Worm (Caenorhabditis elegans) whole organism, late embryonic: ENCODE results near the gene pks-1.

Experiments
- C08G9.2 ChIP-seq: sonication (generic microtip); optimal IDR thresholded peaks from 2 replicates; lab custom pipeline; 2016; ENCODE audit warnings: mild to moderate bottlenecking, missing genetic modification characterization, moderate library complexity, missing compliant biosample characterization
- K09A11.1 ChIP-seq: sonication (generic microtip); optimal IDR thresholded peaks from 2 replicates; lab custom pipeline; 2017; ENCODE audit warnings: antibody characterized with exemption, mild to moderate bottlenecking, missing genetic modification characterization, missing compliant biosample characterization; ENCODE audit not compliant: insufficient read depth
- Y22D7AL.16 ChIP-seq: sonication (generic microtip); optimal IDR thresholded peaks from 2 replicates; lab custom pipeline; 2016; ENCODE audit warnings: missing genetic modification characterization, missing compliant biosample characterization
- ama-1 ChIP-seq: fragments of 150-350 bp; optimal IDR thresholded peaks from 2 replicates; lab custom pipeline; 2014
- ceh-14 ChIP-seq: sonication (generic microtip); optimal IDR thresholded peaks from 2 replicates; lab custom pipeline; 2016; ENCODE audit warnings: missing genotype, missing genetic modification characterization, missing compliant biosample characterization
- ceh-18 ChIP-seq: sonication (generic microtip); optimal IDR thresholded peaks from 2 replicates; lab custom pipeline; 2016; ENCODE audit warnings: missing genetic modification characterization, missing compliant biosample characterization
- ceh-19 ChIP-seq: fragments of 200-800 bp; sonication (Bioruptor generic); optimal IDR thresholded peaks from 2 replicates; lab custom pipeline; 2018; ENCODE audit warnings: mild to moderate bottlenecking, missing genetic modification characterization, missing compliant biosample characterization
- ceh-2 ChIP-seq: sonication (generic microtip); optimal IDR thresholded peaks from 2 replicates; lab custom pipeline; 2016; ENCODE audit warnings: missing genotype, missing genetic modification characterization, missing compliant biosample characterization
- ceh-22 ChIP-seq: sonication (generic microtip); optimal IDR thresholded peaks from 2 replicates; lab custom pipeline; 2017; ENCODE audit warnings: missing biosample characterization, missing genetic modification characterization
- ceh-24 ChIP-seq: sonication (generic microtip); optimal IDR thresholded peaks from 2 replicates; lab custom pipeline; 2016; ENCODE audit warnings: mild to moderate bottlenecking, missing genetic modification characterization, missing compliant biosample characterization
- ceh-31 ChIP-seq: sonication (generic microtip); optimal IDR thresholded peaks from 2 replicates; lab custom pipeline; 2016; ENCODE audit warnings: missing genetic modification characterization, missing compliant biosample characterization
- ceh-34 ChIP-seq: sonication (generic microtip); optimal IDR thresholded peaks from 2 replicates; lab custom pipeline; 2016; ENCODE audit warnings: mild to moderate bottlenecking, missing genetic modification characterization, missing compliant biosample characterization
- ceh-45 ChIP-seq: fragments of 200-800 bp; sonication (Bioruptor generic); IDR thresholded peaks from 2 replicates; pipeline ENCODE4 v1.3.6; 2022; ENCODE audit warnings: missing genetic modification reagents, missing genetic modification characterization, missing compliant biosample characterization
- ceh-6 ChIP-seq: fragments of 200-800 bp; sonication (Bioruptor generic); optimal IDR thresholded peaks from 2 replicates; lab custom pipeline; 2018; ENCODE audit warnings: mild to moderate bottlenecking, missing genetic modification characterization, missing compliant biosample characterization
- ceh-9 ChIP-seq: sonication (generic microtip); optimal IDR thresholded peaks from 2 replicates; lab custom pipeline; 2016; ENCODE audit warnings: mild to moderate bottlenecking, missing genetic modification characterization, inconsistent platforms, missing compliant biosample characterization
- che-1 ChIP-seq: sonication (generic microtip); optimal IDR thresholded peaks from 2 replicates; lab custom pipeline; 2016; ENCODE audit warnings: mild to moderate bottlenecking, missing genetic modification characterization, missing compliant biosample characterization
- elt-2 ChIP-seq: sonication (generic microtip); optimal IDR thresholded peaks from 2 replicates; lab custom pipeline; 2016; ENCODE audit warnings: missing genetic modification reagents, missing genetic modification characterization, missing compliant biosample characterization
- eyg-1 ChIP-seq: sonication (generic microtip); optimal IDR thresholded peaks from 2 replicates; lab custom pipeline; 2016; ENCODE audit warnings: missing genotype, missing genetic modification characterization, missing compliant biosample characterization
- fax-1 ChIP-seq: sonication (generic microtip); optimal IDR thresholded peaks from 2 replicates; lab custom pipeline; 2016; ENCODE audit warnings: missing genotype, missing genetic modification characterization, missing compliant biosample characterization
- fkh-6 ChIP-seq: sonication (generic microtip); optimal IDR thresholded peaks from 2 replicates; lab custom pipeline; 2016; ENCODE audit warnings: missing genetic modification characterization, missing compliant biosample characterization
- hlh-13 ChIP-seq: fragments of 200-800 bp; sonication (Bioruptor generic); optimal IDR thresholded peaks from 2 replicates; lab custom pipeline; 2018; ENCODE audit warnings: mild to moderate bottlenecking, missing genetic modification characterization, missing compliant biosample characterization
- hlh-30 ChIP-seq: sonication (generic microtip); optimal IDR thresholded peaks from 2 replicates; lab custom pipeline; 2017; ENCODE audit warnings: antibody characterized with exemption, missing genetic modification characterization, missing compliant biosample characterization; ENCODE audit not compliant: insufficient read depth
- hlh-6 ChIP-seq: sonication (generic microtip); optimal IDR thresholded peaks from 2 replicates; lab custom pipeline; 2016; ENCODE audit warnings: missing genotype, missing genetic modification characterization, missing compliant biosample characterization
- lim-6 ChIP-seq: sonication (generic microtip); optimal IDR thresholded peaks from 2 replicates; lab custom pipeline; 2016; ENCODE audit warnings: missing genetic modification characterization, missing compliant biosample characterization
- madf-2 ChIP-seq: sonication (generic microtip); optimal IDR thresholded peaks from 2 replicates; lab custom pipeline; 2017; ENCODE audit warnings: missing genetic modification characterization, missing compliant biosample characterization
- mec-3 ChIP-seq: sonication (generic microtip); optimal IDR thresholded peaks from 2 replicates; lab custom pipeline; 2016; ENCODE audit warnings: borderline replicate concordance, missing genetic modification characterization, missing compliant biosample characterization
- nfya-1 ChIP-seq: sonication (generic microtip); optimal IDR thresholded peaks from 2 replicates; lab custom pipeline; 2017; ENCODE audit warnings: missing genetic modification characterization, mild to moderate bottlenecking, missing compliant biosample characterization, antibody characterized with exemption, moderate library complexity
- npax-4 ChIP-seq: sonication (generic microtip); optimal IDR thresholded peaks from 2 replicates; lab custom pipeline; 2016; ENCODE audit warnings: missing genetic modification characterization, missing compliant biosample characterization
- odd-2 ChIP-seq: sonication (generic microtip); optimal IDR thresholded peaks from 2 replicates; lab custom pipeline; 2017; ENCODE audit warnings: antibody characterized with exemption, mild to moderate bottlenecking, missing genetic modification characterization, missing compliant biosample characterization
- pqm-1 ChIP-seq: sonication (generic microtip); optimal IDR thresholded peaks from 2 replicates; lab custom pipeline; 2016; ENCODE audit warnings: missing genetic modification characterization, missing compliant biosample characterization
- ref-2 ChIP-seq: sonication (generic microtip); optimal IDR thresholded peaks from 2 replicates; lab custom pipeline; 2016; ENCODE audit warnings: missing genetic modification characterization, missing compliant biosample characterization
- rnt-1 ChIP-seq: sonication (generic microtip); optimal IDR thresholded peaks from 2 replicates; lab custom pipeline; 2016; ENCODE audit warnings: missing genetic modification characterization, missing compliant biosample characterization
- sox-2 ChIP-seq: fragments of 200-800 bp; sonication (Bioruptor generic); IDR thresholded peaks from 2 replicates; pipeline ENCODE4 v1.3.6; 2022; ENCODE audit warnings: missing genetic modification reagents, missing genetic modification characterization, missing compliant biosample characterization
- sox-4 ChIP-seq: sonication (generic microtip); optimal IDR thresholded peaks from 2 replicates; lab custom pipeline; 2017; ENCODE audit warnings: mild to moderate bottlenecking, missing genetic modification characterization, inconsistent platforms, missing compliant biosample characterization
- syd-9 ChIP-seq: sonication (generic microtip); optimal IDR thresholded peaks from 2 replicates; lab custom pipeline; 2016; ENCODE audit warnings: mild to moderate bottlenecking, missing genetic modification characterization, moderate library complexity, missing compliant biosample characterization
- tbx-7 ChIP-seq: sonication (generic microtip); optimal IDR thresholded peaks from 2 replicates; lab custom pipeline; 2016; ENCODE audit warnings: missing genotype, missing genetic modification characterization, missing compliant biosample characterization
- unc-3 ChIP-seq, 2 experiments: fragments of 200-800 bp in 1 of 2; sonication (Bioruptor generic) in 1 of 2; sonication (generic microtip) in 1 of 2; conservative IDR thresholded peaks in 1 of 2; optimal IDR thresholded peaks in 1 of 2; 2 replicates each; pipeline versions ENCODE4 v1.3.6 to Lab custom; 2016 to 2022; ENCODE audit warnings: missing compliant biosample characterization in 2 of 2, missing genetic modification characterization in 2 of 2, missing genetic modification reagents in 1 of 2
- unc-55 ChIP-seq: sonication (generic microtip); optimal IDR thresholded peaks from 2 replicates; lab custom pipeline; 2017; ENCODE audit warnings: missing biosample characterization, missing genetic modification reagents, missing genetic modification characterization
- unc-86 ChIP-seq: sonication (generic microtip); optimal IDR thresholded peaks from 2 replicates; lab custom pipeline; 2016; ENCODE audit warnings: missing genetic modification characterization, missing compliant biosample characterization
- zip-5 ChIP-seq: sonication (generic microtip); optimal IDR thresholded peaks from 2 replicates; lab custom pipeline; 2016; ENCODE audit warnings: missing genetic modification characterization, missing compliant biosample characterization

pks-1 gene

ce11 chrX:5413510-5413909 lies at the start of gene pks-1:
TSS of gene pks-1 (plus strand) at chrX:5413810.
- TF ChIP-seq fax-1 (tag; lab: Kevin White, UChicago) = no peak
- no peak for TF ChIP-seq unc-3 (GFP tag; conservative IDR thresholded peaks at IDR 0.05; lab: Robert Waterston, UW)
- TF ChIP-seq unc-3 (tag; optimal IDR thresholded peaks at IDR 0.05; lab: Kevin White, UChicago) = no peak
- TF ChIP-seq odd-2 (tag; lab: Kevin White, UChicago) = no peak
- TF ChIP-seq mec-3 (tag; lab: Kevin White, UChicago) = no peak
- TF ChIP-seq zip-5 = no peak
- no peak for TF ChIP-seq unc-86 (tag; lab: Kevin White, UChicago)
- no peak for TF ChIP-seq sox-4 (tag; lab: Kevin White, UChicago)
- no peak for TF ChIP-seq ceh-2 (tag; lab: Kevin White, UChicago)
- no peak for TF ChIP-seq tbx-7 (tag; lab: Kevin White, UChicago)
- TF ChIP-seq ref-2 (tag; lab: Kevin White, UChicago) = no peak
- TF ChIP-seq sox-2 = no peak
- TF ChIP-seq ceh-18 (tag; lab: Kevin White, UChicago) = no peak
- TF ChIP-seq K09A11.1 (tag; lab: Kevin White, UChicago) = no peak

ce11 chrX:5364222-5364621 lies 49.4 kb upstream of the pks-1 start, which contains the start of gene chtl-1:
TSS of gene chtl-1 (minus strand) at chrX:5364322.
- TF ChIP-seq npax-4 (tag; lab: Kevin White, UChicago) (no peak), ceh-9 (no peak), ceh-22 (tag; lab: Kevin White, UChicago) (no peak), ceh-45 (GFP tag; lab: Robert Waterston, UW) (no peak), eyg-1 (tag; lab: Kevin White, UChicago) (no peak), elt-2 (tag; lab: Kevin White, UChicago) (no peak), rnt-1 (tag; lab: Kevin White, UChicago) (no peak), K09A11.1 (tag; lab: Kevin White, UChicago) (no peak), ceh-14 (no peak), unc-55 (GFP tag; lab: Kevin White, UChicago) (no peak)

- TF ChIP-seq che-1 (tag; lab: Kevin White, UChicago) (no peak), elt-2 (tag; lab: Kevin White, UChicago) (peak; percentile 5), ceh-18 (tag; lab: Kevin White, UChicago) (no peak), rnt-1 (tag; lab: Kevin White, UChicago) (no peak)
Observed at ce11 chrX:5365437-5365836, 48.2 kb upstream of the pks-1 start, which contains the start of gene F35C8.5. TSS of gene F35C8.5 (plus strand) at chrX:5365813.

- TF ChIP-seq ceh-24 = no peak
- TF ChIP-seq nfya-1 (tag; lab: Kevin White, UChicago) = no peak
- no peak for TF ChIP-seq elt-2 (tag; lab: Kevin White, UChicago)
- no peak for TF ChIP-seq hlh-13 (GFP tag; lab: Kevin White, UChicago)
- no peak for TF ChIP-seq madf-2 (tag; lab: Kevin White, UChicago)
- TF ChIP-seq fkh-6 = no peak
- TF ChIP-seq pqm-1 (tag; lab: Kevin White, UChicago) = no peak
- no peak for TF ChIP-seq fax-1 (tag; lab: Kevin White, UChicago)
- no peak for TF ChIP-seq K09A11.1 (tag; lab: Kevin White, UChicago)
- no peak for TF ChIP-seq ceh-22 (tag; lab: Kevin White, UChicago)
- no peak for TF ChIP-seq che-1 (tag; lab: Kevin White, UChicago)
- TF ChIP-seq, all 69 proteins: peak for 0
Observed at ce11 chrX:5366613-5367012, 47.0 kb upstream of the pks-1 start.

ce11 chrX:5368220-5368619 lies 45.4 kb upstream of the pks-1 start, which contains the start of gene jkk-1:
TSS of gene jkk-1 (plus strand) at chrX:5368468.
- TF ChIP-seq unc-55 (GFP tag; lab: Kevin White, UChicago) (no peak), hlh-30 (tag; lab: Kevin White, UChicago) (no peak), ama-1 (lab: Kevin White, UChicago) (no peak), lim-6 (no peak), hlh-6 (no peak), C08G9.2 (tag; lab: Kevin White, UChicago) (no peak), sox-2 (no peak), che-1 (tag; lab: Kevin White, UChicago) (no peak), ceh-6 (GFP tag; lab: Kevin White, UChicago) (peak; percentile 35), ceh-19 (GFP tag; lab: Kevin White, UChicago) (peak; percentile 44), ceh-14 (peak; percentile 32), unc-86 (tag; lab: Kevin White, UChicago) (no peak), ref-2 (tag; lab: Kevin White, UChicago) (no peak), ceh-2 (tag; lab: Kevin White, UChicago) (no peak), mec-3 (tag; lab: Kevin White, UChicago) (no peak), ceh-34 (tag; lab: Kevin White, UChicago) (peak; percentile 46), nfya-1 (tag; lab: Kevin White, UChicago) (peak; percentile 59), ceh-24 (no peak), ceh-31 (tag; lab: Kevin White, UChicago) (peak; percentile 64), unc-3 (GFP tag; conservative IDR thresholded peaks at IDR 0.05; lab: Robert Waterston, UW) (no peak), unc-3 (tag; optimal IDR thresholded peaks at IDR 0.05; lab: Kevin White, UChicago) (no peak), rnt-1 (tag; lab: Kevin White, UChicago) (no peak), Y22D7AL.16 (tag; lab: Kevin White, UChicago) (no peak), syd-9 (tag; lab: Kevin White, UChicago) (no peak), ceh-22 (tag; lab: Kevin White, UChicago) (no peak)
